Worm (Caenorhabditis elegans) whole organism, young adult: ENCODE results near the gene E04F6.15.

Experiments
- C17E4.6 ChIP-seq: fragments of 200-800 bp; sonication (Bioruptor generic); IDR thresholded peaks from 2 replicates; pipeline ENCODE4 v1.3.6; 2022; ENCODE audit warnings: missing genetic modification reagents, missing genetic modification characterization, missing compliant biosample characterization
- K11D2.4 ChIP-seq: fragments of 200-800 bp; sonication (Bioruptor generic); IDR thresholded peaks from 2 replicates; pipeline ENCODE4 v1.3.6; 2022; ENCODE audit warnings: missing genetic modification reagents, missing genetic modification characterization, missing compliant biosample characterization
- T26A5.8 ChIP-seq: sonication (generic microtip); optimal IDR thresholded peaks from 2 replicates; lab custom pipeline; 2016; ENCODE audit warnings: missing genetic modification characterization, missing compliant biosample characterization
- aptf-3 ChIP-seq: fragments of 200-800 bp; sonication (Bioruptor generic); IDR thresholded peaks from 2 replicates; pipeline ENCODE4 v1.3.6; 2022; ENCODE audit warnings: missing genetic modification characterization, missing compliant biosample characterization
- ceh-40 ChIP-seq: fragments of 200-800 bp; sonication (Bioruptor generic); IDR thresholded peaks from 2 replicates; pipeline ENCODE4 v1.3.6; 2022; ENCODE audit warnings: missing genetic modification characterization, missing compliant biosample characterization
- egl-44 ChIP-seq: fragments of 200-800 bp; sonication (Bioruptor generic); IDR thresholded peaks from 2 replicates; pipeline ENCODE4 v1.3.6; 2022; ENCODE audit warnings: missing genetic modification reagents, missing genetic modification characterization, missing compliant biosample characterization
- hsf-1 ChIP-seq: fragments of 200-800 bp; sonication (Bioruptor generic); IDR thresholded peaks from 2 replicates; pipeline ENCODE4 v1.3.6; 2022; ENCODE audit warnings: missing genetic modification reagents, missing genetic modification characterization, missing compliant biosample characterization
- nfya-1 ChIP-seq: sonication (generic microtip); optimal IDR thresholded peaks from 2 replicates; lab custom pipeline; 2017; ENCODE audit warnings: antibody characterized with exemption, missing compliant biosample characterization, missing genetic modification characterization, borderline replicate concordance; ENCODE audit not compliant: insufficient read depth
- nhr-90 ChIP-seq: sonication (generic microtip); optimal IDR thresholded peaks from 2 replicates; lab custom pipeline; 2016; ENCODE audit warnings: missing genotype, mild to moderate bottlenecking, missing genetic modification characterization, missing compliant biosample characterization
- pha-4 ChIP-seq: fragments of 150-350 bp; sonication (generic microtip); optimal IDR thresholded peaks from 2 replicates; lab custom pipeline; 2014; ENCODE audit warnings: missing biosample characterization, missing genetic modification reagents, missing genetic modification characterization
- unc-62 ChIP-seq: fragments of 150-350 bp; optimal IDR thresholded peaks from 2 replicates; lab custom pipeline; 2014; ENCODE audit warnings: missing biosample characterization, missing genetic modification reagents, missing genetic modification characterization
- ztf-3 ChIP-seq: fragments of 200-800 bp; sonication (Bioruptor generic); optimal IDR thresholded peaks from 2 replicates; lab custom pipeline; 2018; ENCODE audit warnings: mild to moderate bottlenecking, missing genetic modification characterization, missing compliant biosample characterization

- TF ChIP-seq egl-44 (GFP tag; lab: Robert Waterston, UW) (no peak), T26A5.8 (no peak), K11D2.4 (GFP tag; lab: Robert Waterston, UW) (no peak), nfya-1 (tag; lab: Kevin White, UChicago) (no peak), C17E4.6 (no peak), unc-62 (GFP tag; lab: Kevin White, UChicago) (no peak), hsf-1 (GFP tag; lab: Robert Waterston, UW) (no peak), ztf-3 (GFP tag; lab: Kevin White, UChicago) (no peak), aptf-3 (no peak), ceh-40 (GFP tag; lab: Robert Waterston, UW) (no peak), nhr-90 (tag; lab: Kevin White, UChicago) (no peak), pha-4 (tag; lab: Kevin White, UChicago) (no peak)
Measured at ce11 chrII:7203110-7203509, 7.0 kb downstream of the E04F6.15 start, which contains the start of gene srd-56.
